Fruit fly (Drosophila melanogaster) whole organism, embryonic: ENCODE measurements around the gene CG33773.

Source experiments
- CG14441 ChIP-seq: fragments of 200-800 bp; sonication (Bioruptor generic); IDR thresholded peaks from 2 replicates; pipeline ENCODE4 v1.3.6; 2022; ENCODE audit warnings: missing biosample characterization, missing genetic modification characterization
- CG1832 ChIP-seq: fragments of 200-800 bp; sonication (Bioruptor generic); optimal IDR thresholded peaks from 2 replicates; lab custom pipeline; 2017; ENCODE audit warnings: missing biosample characterization, mild to moderate bottlenecking, missing genetic modification characterization, inconsistent platforms
- CG32767 ChIP-seq: fragments of 200-800 bp; sonication (Bioruptor generic); IDR thresholded peaks from 2 replicates; pipeline ENCODE4 v1.3.6; 2022; ENCODE audit warnings: missing biosample characterization, missing genetic modification characterization
- CG6854 ChIP-seq: fragments of 200-800 bp; sonication (Bioruptor generic); optimal IDR thresholded peaks from 3 replicates; lab custom pipeline; 2017; ENCODE audit warnings: missing biosample characterization, mild to moderate bottlenecking, missing genetic modification characterization
- Chrac-16 ChIP-seq: fragments of 200-800 bp; sonication (Bioruptor generic); optimal IDR thresholded peaks from 3 replicates; lab custom pipeline; 2016; ENCODE audit warnings: missing biosample characterization, missing genetic modification characterization
- Dfd ChIP-seq, 2 experiments: fragments of >200 bp; optimal IDR thresholded peaks; 2 replicates each; lab custom pipeline; 2017; ENCODE audit warnings: missing biosample characterization in 2 of 2, missing genetic modification characterization in 2 of 2
- YL-1 ChIP-seq: fragments of 200-800 bp; sonication (Bioruptor generic); optimal IDR thresholded peaks from 3 replicates; lab custom pipeline; 2017; ENCODE audit warnings: missing biosample characterization, mild to moderate bottlenecking, missing genetic modification characterization
- dimm ChIP-seq: fragments of 200-800 bp; sonication (Bioruptor generic); IDR thresholded peaks from 2 replicates; pipeline ENCODE4 v1.3.6; 2022; ENCODE audit warnings: missing biosample characterization, missing genetic modification characterization
- eyg ChIP-seq: fragments of 200-800 bp; sonication (Bioruptor generic); optimal IDR thresholded peaks from 3 replicates; lab custom pipeline; 2016; ENCODE audit warnings: missing biosample characterization, missing genetic modification characterization
- row ChIP-seq: fragments of 200-800 bp; sonication (Bioruptor generic); IDR thresholded peaks from 3 replicates; pipeline ENCODE4 v1.3.6; 2022; ENCODE audit warnings: missing biosample characterization, missing genetic modification characterization
- sc ChIP-seq, 3 experiments: fragments of >200 bp in 2 of 3; fragments of 200-800 bp in 1 of 3; sonication (Bioruptor generic) in 1 of 3; optimal IDR thresholded peaks; 2 replicates in 2 of 3; 3 replicates in 1 of 3; lab custom pipeline; 2017; ENCODE audit warnings: mild to moderate bottlenecking in 1 of 3, missing biosample characterization in 1 of 3, missing genetic modification characterization in 1 of 3, missing genetic modification reagents in 1 of 3

DNA sequence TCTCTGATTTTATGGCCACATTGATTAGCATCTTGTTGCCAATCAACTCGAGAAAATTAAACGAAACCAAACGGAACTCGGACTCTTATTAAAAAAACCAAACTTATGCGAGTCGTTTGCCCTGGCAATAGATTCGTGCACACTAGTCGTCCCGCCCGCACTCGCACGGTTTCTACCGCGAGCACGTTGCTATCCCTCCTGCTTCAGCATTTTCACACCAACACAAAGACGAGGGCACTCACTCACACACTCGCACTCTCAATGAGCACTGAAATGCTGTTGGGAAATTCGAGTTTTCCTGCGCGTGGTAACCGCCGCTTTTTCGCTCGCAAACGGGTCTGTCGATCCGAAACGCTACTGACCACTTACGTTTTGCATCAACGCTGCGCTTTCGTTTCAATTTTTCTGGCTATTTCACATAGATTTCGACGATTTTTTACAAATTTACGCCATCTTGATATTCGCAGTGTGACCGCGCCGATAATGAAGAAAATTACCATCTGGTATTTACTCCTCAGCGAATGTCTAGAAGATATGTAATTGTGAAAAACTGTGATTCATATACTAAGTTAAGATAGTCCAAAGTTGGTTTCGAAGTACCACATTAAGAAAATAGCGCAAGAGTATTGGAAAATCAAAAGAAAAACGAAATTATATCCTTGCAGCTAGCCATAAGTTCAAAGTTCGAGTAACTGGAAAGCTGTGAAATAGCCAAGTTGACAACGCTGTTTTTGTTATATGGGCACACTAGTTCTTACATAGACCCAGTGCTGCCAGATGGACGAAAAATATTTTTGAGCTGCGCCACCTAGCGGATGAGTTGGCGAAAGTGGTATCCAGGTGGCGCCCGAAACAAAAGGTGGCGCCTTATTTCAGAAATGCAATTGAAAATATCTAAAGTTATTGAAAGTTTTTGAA is 25.8 kb downstream of the CG33773 start, which contains the start of gene dco:
- TF ChIP-seq CG14441 (GFP tag; lab: Robert Waterston, UW) (peak; percentile 85), eyg (GFP tag; lab: Kevin White, UChicago) (no peak), CG1832 (GFP tag; lab: Kevin White, UChicago) (peak; percentile 90), CG32767 (GFP tag; lab: Robert Waterston, UW) (no peak), YL-1 (GFP tag; lab: Kevin White, UChicago) (peak; percentile 89), dimm (GFP tag; lab: Robert Waterston, UW) (no peak), CG6854 (GFP tag; lab: Kevin White, UChicago) (no peak), Chrac-16 (GFP tag; lab: Kevin White, UChicago) (peak; percentile 77), Dfd (GFP tag; optimal IDR thresholded peaks at IDR 0.05; lab: Kevin White, UChicago) (no peak), row (GFP tag; lab: Robert Waterston, UW) (peak; percentile 77), sc (optimal IDR thresholded peaks at IDR 0.05; lab: Kevin White, UChicago) (no peak), sc (GFP tag; optimal IDR thresholded peaks at IDR 0.05; lab: Kevin White, UChicago) (no peak)
